Fruit fly (Drosophila melanogaster): ENCODE measurements around the gene mRpL48.
A peak's percentile ranks its signal among the peaks of the same experiment; 100 is the strongest.

The mRpL48 gene

dm6 chr2L:1706961-1707360 is 3.3 kb upstream of the mRpL48 start:
- no peak for TF ChIP-seq CG12768 (GFP tag; optimal IDR thresholded peaks at IDR 0.05)
- no peak for TF ChIP-seq kay (GFP tag; ENCODE audit: borderline replicate concordance)
- no peak for TF ChIP-seq CG7101 (tag; optimal IDR thresholded peaks at IDR 0.05)
- no peak for TF ChIP-seq Crg-1 (GFP tag; optimal IDR thresholded peaks at IDR 0.05)
- no peak for TF ChIP-seq CG1620 (GFP tag; optimal IDR thresholded peaks at IDR 0.05)
- no peak for TF ChIP-seq CG5204 (GFP tag; optimal IDR thresholded peaks at IDR 0.05)
- TF ChIP-seq ovo (GFP tag; optimal IDR thresholded peaks at IDR 0.05), result no peak
- TF ChIP-seq CG14711 (tag; optimal IDR thresholded peaks at IDR 0.05), result no peak
- no peak for TF ChIP-seq cnc (optimal IDR thresholded peaks at IDR 0.05)
- no peak for TF ChIP-seq Clk (GFP tag; optimal IDR thresholded peaks at IDR 0.05)
- no peak for TF ChIP-seq CG33017 (tag; optimal IDR thresholded peaks at IDR 0.05)

- TF ChIP-seq cic (GFP tag; optimal IDR thresholded peaks at IDR 0.05) (peak; percentile 62), Hr96 (GFP tag; optimal IDR thresholded peaks at IDR 0.05) (no peak)
These were observed 2.2 kb upstream of the mRpL48 start for dm6 chr2L:1708110-1708509.

DNA sequence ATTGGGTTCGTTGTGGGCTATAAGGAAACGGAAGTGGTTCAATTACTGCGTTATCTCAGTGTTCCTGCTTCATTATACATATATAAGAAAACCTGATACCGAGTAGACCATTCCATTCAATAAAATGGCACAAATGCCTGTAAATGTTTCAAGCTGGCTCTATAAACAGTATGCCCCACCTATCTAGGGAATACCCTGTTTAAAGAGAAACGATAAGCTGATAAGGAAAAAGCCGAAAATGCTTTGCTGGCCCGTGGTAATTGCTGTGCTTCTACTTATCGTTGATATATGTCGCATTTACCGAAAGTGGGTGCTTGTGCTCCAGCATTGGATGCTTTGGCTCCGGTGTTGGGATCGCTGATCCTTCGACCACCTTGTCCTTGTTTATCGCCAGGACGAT is 946 bp upstream of the mRpL48 start:
- TF ChIP-seq cic (GFP tag; optimal IDR thresholded peaks at IDR 0.05) (no peak), tj (GFP tag; optimal IDR thresholded peaks at IDR 0.05) (no peak), CG33017 (tag; optimal IDR thresholded peaks at IDR 0.05) (no peak), CG14711 (tag; optimal IDR thresholded peaks at IDR 0.05) (no peak), toe (GFP tag; optimal IDR thresholded peaks at IDR 0.05) (no peak), ovo (GFP tag; optimal IDR thresholded peaks at IDR 0.05) (no peak), Crg-1 (GFP tag; optimal IDR thresholded peaks at IDR 0.05) (no peak), Clk (GFP tag; optimal IDR thresholded peaks at IDR 0.05) (no peak), Mnt (GFP tag; optimal IDR thresholded peaks at IDR 0.05) (no peak), kay (GFP tag; ENCODE audit: borderline replicate concordance) (no peak), cnc (optimal IDR thresholded peaks at IDR 0.05) (no peak), bab1 (GFP tag; optimal IDR thresholded peaks at IDR 0.05) (no peak), CG7045 (GFP tag; optimal IDR thresholded peaks at IDR 0.05) (no peak), CG11617 (GFP tag; optimal IDR thresholded peaks at IDR 0.05) (no peak), CG7101 (tag; optimal IDR thresholded peaks at IDR 0.05) (no peak), CG5204 (GFP tag; optimal IDR thresholded peaks at IDR 0.05) (no peak)

- peak; percentile 39 for TF ChIP-seq Mnt (GFP tag; optimal IDR thresholded peaks at IDR 0.05)
- no peak for TF ChIP-seq Hr96 (GFP tag; optimal IDR thresholded peaks at IDR 0.05)
- no peak for TF ChIP-seq CG12768 (GFP tag; optimal IDR thresholded peaks at IDR 0.05)
- no peak for TF ChIP-seq Clk (GFP tag; optimal IDR thresholded peaks at IDR 0.05)
- no peak for TF ChIP-seq ovo (GFP tag; optimal IDR thresholded peaks at IDR 0.05)
- TF ChIP-seq cnc (optimal IDR thresholded peaks at IDR 0.05), result no peak
- no peak for TF ChIP-seq kay (GFP tag; ENCODE audit: borderline replicate concordance)
- no peak for TF ChIP-seq cic (GFP tag; optimal IDR thresholded peaks at IDR 0.05)
- no peak for TF ChIP-seq tj (GFP tag; optimal IDR thresholded peaks at IDR 0.05)
- TF ChIP-seq pad (GFP tag; optimal IDR thresholded peaks at IDR 0.05), result no peak
- no peak for TF ChIP-seq CG33017 (tag; optimal IDR thresholded peaks at IDR 0.05)
- TF ChIP-seq bab1 (GFP tag; optimal IDR thresholded peaks at IDR 0.05), result peak; percentile 38
- no peak for TF ChIP-seq Crg-1 (GFP tag; optimal IDR thresholded peaks at IDR 0.05)
- no peak for TF ChIP-seq CG1620 (GFP tag; optimal IDR thresholded peaks at IDR 0.05)
- TF ChIP-seq CG14711 (tag; optimal IDR thresholded peaks at IDR 0.05), result no peak
- TF ChIP-seq CG7045 (GFP tag; optimal IDR thresholded peaks at IDR 0.05), result no peak
- peak; percentile 18 for TF ChIP-seq CG11617 (GFP tag; optimal IDR thresholded peaks at IDR 0.05)
- no peak for TF ChIP-seq toe (GFP tag; optimal IDR thresholded peaks at IDR 0.05)
These were observed 5.6 kb downstream of the mRpL48 start, which contains the start of gene frtz for dm6 chr2L:1715699-1716333. Gene frtz (minus strand): TSS chr2L:1715851.

DNA sequence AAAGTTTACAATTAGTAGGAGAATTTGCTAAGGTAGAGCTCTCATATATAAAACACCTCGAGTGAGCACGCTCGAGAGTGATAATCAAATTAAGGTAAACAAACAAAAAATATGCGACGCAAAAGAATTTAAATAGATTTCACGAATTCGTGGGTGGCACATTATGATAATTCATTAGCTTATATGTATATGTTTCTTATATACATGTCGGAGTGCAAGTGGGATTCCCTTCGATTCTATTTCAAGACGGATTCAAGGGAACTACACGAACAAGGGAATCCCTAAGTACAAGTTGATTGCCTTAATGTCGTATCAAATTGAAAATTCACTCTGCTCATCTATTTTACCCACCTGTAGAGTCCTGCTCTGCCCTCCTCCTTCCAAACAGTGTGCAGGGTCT is 7.0 kb downstream of the mRpL48 start:
- TF ChIP-seq CG33017 (tag; optimal IDR thresholded peaks at IDR 0.05) (no peak), CG7045 (GFP tag; optimal IDR thresholded peaks at IDR 0.05) (no peak), tj (GFP tag; optimal IDR thresholded peaks at IDR 0.05) (no peak), toe (GFP tag; optimal IDR thresholded peaks at IDR 0.05) (no peak), Hr96 (GFP tag; optimal IDR thresholded peaks at IDR 0.05) (no peak), CG5204 (GFP tag; optimal IDR thresholded peaks at IDR 0.05) (no peak), CG14711 (tag; optimal IDR thresholded peaks at IDR 0.05) (no peak), cnc (optimal IDR thresholded peaks at IDR 0.05) (no peak), CG7101 (tag; optimal IDR thresholded peaks at IDR 0.05) (no peak), bab1 (GFP tag; optimal IDR thresholded peaks at IDR 0.05) (no peak), CG1620 (GFP tag; optimal IDR thresholded peaks at IDR 0.05) (no peak)

DNA sequence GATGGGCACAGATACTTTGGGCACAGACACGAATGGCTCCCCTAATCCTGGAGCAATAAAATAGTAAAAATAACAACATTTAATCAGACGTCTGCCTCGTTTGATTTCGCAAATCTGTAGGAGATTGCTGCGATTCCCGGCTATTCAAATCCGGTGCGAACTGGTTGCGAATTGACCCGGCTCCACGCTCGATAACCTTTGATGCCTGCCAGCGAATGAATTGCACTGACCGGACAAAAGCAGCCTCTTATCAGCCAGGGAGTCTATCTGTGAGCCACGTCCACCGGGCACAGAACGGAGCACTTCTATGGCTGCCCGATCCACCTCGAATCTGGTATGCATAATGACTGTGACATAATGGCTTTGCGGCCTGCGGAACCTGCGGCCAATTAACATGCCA is 9.7 kb downstream of the mRpL48 start:
- no peak for TF ChIP-seq CG7045 (GFP tag; optimal IDR thresholded peaks at IDR 0.05)
- no peak for TF ChIP-seq cnc (optimal IDR thresholded peaks at IDR 0.05)
- no peak for TF ChIP-seq CG33017 (tag; optimal IDR thresholded peaks at IDR 0.05)
- TF ChIP-seq Crg-1 (GFP tag; optimal IDR thresholded peaks at IDR 0.05), result no peak
- no peak for TF ChIP-seq tj (GFP tag; optimal IDR thresholded peaks at IDR 0.05)
- TF ChIP-seq pad (GFP tag; optimal IDR thresholded peaks at IDR 0.05), result no peak
- TF ChIP-seq Hr96 (GFP tag; optimal IDR thresholded peaks at IDR 0.05), result no peak
- no peak for TF ChIP-seq CG14711 (tag; optimal IDR thresholded peaks at IDR 0.05)
- no peak for TF ChIP-seq CG7101 (tag; optimal IDR thresholded peaks at IDR 0.05)
- TF ChIP-seq Clk (GFP tag; optimal IDR thresholded peaks at IDR 0.05), result no peak
- TF ChIP-seq ovo (GFP tag; optimal IDR thresholded peaks at IDR 0.05), result no peak
- no peak for TF ChIP-seq Mnt (GFP tag; optimal IDR thresholded peaks at IDR 0.05)
- TF ChIP-seq CG5204 (GFP tag; optimal IDR thresholded peaks at IDR 0.05), result no peak
- TF ChIP-seq CG12768 (GFP tag; optimal IDR thresholded peaks at IDR 0.05), result no peak
- TF ChIP-seq toe (GFP tag; optimal IDR thresholded peaks at IDR 0.05), result no peak
- no peak for TF ChIP-seq kay (GFP tag; ENCODE audit: borderline replicate concordance)
- TF ChIP-seq CG11617 (GFP tag; optimal IDR thresholded peaks at IDR 0.05), result no peak
- TF ChIP-seq cic (GFP tag; optimal IDR thresholded peaks at IDR 0.05), result no peak

All from whole organism, adult.